Worm (Caenorhabditis elegans) whole organism, young adult: ENCODE data around the gene R02F2.4.
A peak's percentile ranks its signal among the peaks of the same experiment; 100 is the strongest.

Experiments
- B0261.1 ChIP-seq: sonication (generic microtip); optimal IDR thresholded peaks from 2 replicates; lab custom pipeline; 2016; ENCODE audit warnings: mild to moderate bottlenecking, missing genetic modification characterization, moderate library complexity, missing compliant biosample characterization
- B0336.3 ChIP-seq: fragments of 200-800 bp; sonication (Bioruptor generic); IDR thresholded peaks from 2 replicates; pipeline ENCODE4 v1.3.6; 2022; ENCODE audit warnings: missing genetic modification characterization, missing compliant biosample characterization
- C06A6.2 ChIP-seq: fragments of 200-800 bp; sonication (Bioruptor generic); conservative IDR thresholded peaks from 2 replicates; pipeline ENCODE4 v1.3.6; 2022; ENCODE audit warnings: missing genetic modification characterization, missing compliant biosample characterization
- C17E4.6 ChIP-seq: fragments of 200-800 bp; sonication (Bioruptor generic); IDR thresholded peaks from 2 replicates; pipeline ENCODE4 v1.3.6; 2022; ENCODE audit warnings: missing genetic modification reagents, missing genetic modification characterization, missing compliant biosample characterization
- F23B12.7 ChIP-seq: sonication (generic microtip); optimal IDR thresholded peaks from 2 replicates; lab custom pipeline; 2017; ENCODE audit warnings: missing genetic modification characterization, mild to moderate bottlenecking, missing compliant biosample characterization, antibody characterized with exemption, moderate library complexity; ENCODE audit not compliant: insufficient read depth
- F33H1.4 ChIP-seq: fragments of 200-800 bp; sonication (Bioruptor generic); IDR thresholded peaks from 2 replicates; pipeline ENCODE4 v1.3.6; 2022; ENCODE audit warnings: missing genetic modification reagents, missing genetic modification characterization, missing compliant biosample characterization
- F52B5.7 ChIP-seq: sonication (generic microtip); optimal IDR thresholded peaks from 2 replicates; lab custom pipeline; 2016; ENCODE audit warnings: mild to moderate bottlenecking, missing genetic modification characterization, missing compliant biosample characterization
- F55B11.4 ChIP-seq: sonication (generic microtip); optimal IDR thresholded peaks from 2 replicates; lab custom pipeline; 2016; ENCODE audit warnings: missing compliant biosample characterization, missing genetic modification characterization, borderline replicate concordance; ENCODE audit not compliant: insufficient read depth
- F57A8.1 ChIP-seq: fragments of 200-800 bp; sonication (Bioruptor generic); optimal IDR thresholded peaks from 2 replicates; lab custom pipeline; 2018; ENCODE audit warnings: mild to moderate bottlenecking, missing genetic modification characterization, moderate library complexity, missing compliant biosample characterization
- ZK185.1 ChIP-seq: sonication (generic microtip); optimal IDR thresholded peaks from 2 replicates; lab custom pipeline; 2016; ENCODE audit warnings: mild to moderate bottlenecking, missing genetic modification characterization, missing compliant biosample characterization; ENCODE audit not compliant: poor library complexity, severe bottlenecking
- aptf-2 ChIP-seq: fragments of 200-800 bp; sonication (Bioruptor generic); conservative IDR thresholded peaks from 2 replicates; pipeline ENCODE4 v1.3.6; 2022; ENCODE audit warnings: missing genetic modification reagents, missing genetic modification characterization, missing compliant biosample characterization
- atf-7 ChIP-seq: sonication (generic microtip); optimal IDR thresholded peaks from 2 replicates; lab custom pipeline; 2017; ENCODE audit warnings: mild to moderate bottlenecking, missing genetic modification characterization, missing compliant biosample characterization
- ceh-27 ChIP-seq: fragments of 200-800 bp; sonication (Bioruptor generic); optimal IDR thresholded peaks from 2 replicates; lab custom pipeline; 2018; ENCODE audit warnings: mild to moderate bottlenecking, missing genetic modification characterization, moderate library complexity, missing compliant biosample characterization
- ceh-58 ChIP-seq: fragments of 200-800 bp; sonication (Bioruptor generic); IDR thresholded peaks from 2 replicates; pipeline ENCODE4 v1.3.6; 2022; ENCODE audit warnings: missing genetic modification characterization, missing compliant biosample characterization
- ceh-79 ChIP-seq: sonication (generic microtip); optimal IDR thresholded peaks from 2 replicates; lab custom pipeline; 2017; ENCODE audit warnings: mild to moderate bottlenecking, missing genetic modification characterization, missing compliant biosample characterization
- ceh-91 ChIP-seq: fragments of 200-800 bp; sonication (Bioruptor generic); IDR thresholded peaks from 2 replicates; pipeline ENCODE4 v1.3.6; 2022; ENCODE audit warnings: missing genetic modification reagents, missing genetic modification characterization, missing compliant biosample characterization
- chd-7 ChIP-seq: sonication (generic microtip); optimal IDR thresholded peaks from 2 replicates; lab custom pipeline; 2016; ENCODE audit warnings: mild to moderate bottlenecking, missing genetic modification characterization, moderate library complexity, missing compliant biosample characterization
- dox-1 ChIP-seq: fragments of 200-800 bp; sonication (Bioruptor generic); IDR thresholded peaks from 2 replicates; pipeline ENCODE4 v1.3.6; 2022; ENCODE audit warnings: missing genetic modification reagents, missing genetic modification characterization, missing compliant biosample characterization
- egl-44 ChIP-seq: fragments of 200-800 bp; sonication (Bioruptor generic); IDR thresholded peaks from 2 replicates; pipeline ENCODE4 v1.3.6; 2022; ENCODE audit warnings: missing genetic modification reagents, missing genetic modification characterization, missing compliant biosample characterization
- egrh-3 ChIP-seq: fragments of 200-800 bp; sonication (Bioruptor generic); IDR thresholded peaks from 2 replicates; pipeline ENCODE4 v1.3.6; 2022; ENCODE audit warnings: missing genetic modification reagents, missing genetic modification characterization, missing compliant biosample characterization
- ekl-4 ChIP-seq: fragments of 200-800 bp; sonication (Bioruptor generic); IDR thresholded peaks from 2 replicates; pipeline ENCODE4 v1.3.6; 2022; ENCODE audit warnings: missing genetic modification reagents, missing genetic modification characterization, missing compliant biosample characterization
- ets-4 ChIP-seq: fragments of 200-800 bp; sonication (Bioruptor generic); optimal IDR thresholded peaks from 2 replicates; lab custom pipeline; 2018; ENCODE audit warnings: mild to moderate bottlenecking, missing genetic modification characterization, missing compliant biosample characterization
- him-1 ChIP-seq: sonication (generic microtip); optimal IDR thresholded peaks from 2 replicates; lab custom pipeline; 2016; ENCODE audit warnings: missing genotype, missing genetic modification reagents, missing genetic modification characterization, missing compliant biosample characterization
- hlh-12 ChIP-seq: sonication (generic microtip); optimal IDR thresholded peaks from 2 replicates; lab custom pipeline; 2016; ENCODE audit warnings: missing genetic modification characterization, missing compliant biosample characterization
- hsf-1 ChIP-seq: fragments of 200-800 bp; sonication (Bioruptor generic); IDR thresholded peaks from 2 replicates; pipeline ENCODE4 v1.3.6; 2022; ENCODE audit warnings: missing genetic modification reagents, missing genetic modification characterization, missing compliant biosample characterization
- lin-26 ChIP-seq: fragments of 200-800 bp; sonication (Bioruptor generic); IDR thresholded peaks from 2 replicates; pipeline ENCODE4 v1.3.6; 2022; ENCODE audit warnings: missing genetic modification reagents, missing genetic modification characterization, missing compliant biosample characterization
- lin-40 ChIP-seq: sonication (generic microtip); optimal IDR thresholded peaks from 2 replicates; lab custom pipeline; 2016; ENCODE audit warnings: missing genetic modification characterization, mild to moderate bottlenecking, missing compliant biosample characterization, missing genotype, missing genetic modification reagents
- lin-54 ChIP-seq: fragments of 200-800 bp; sonication (Bioruptor generic); optimal IDR thresholded peaks from 2 replicates; lab custom pipeline; 2018; ENCODE audit warnings: mild to moderate bottlenecking, missing genetic modification characterization, missing compliant biosample characterization
- lsl-1 ChIP-seq: fragments of 200-800 bp; sonication (Bioruptor generic); optimal IDR thresholded peaks from 2 replicates; lab custom pipeline; 2018; ENCODE audit warnings: mild to moderate bottlenecking, missing genetic modification characterization, moderate library complexity, missing compliant biosample characterization
- madf-3 ChIP-seq: fragments of 200-800 bp; sonication (Bioruptor generic); IDR thresholded peaks from 2 replicates; pipeline ENCODE4 v1.3.6; 2022; ENCODE audit warnings: missing genetic modification reagents, missing genetic modification characterization, missing compliant biosample characterization
- madf-6 ChIP-seq: fragments of 200-800 bp; sonication (Bioruptor generic); IDR thresholded peaks from 2 replicates; pipeline ENCODE4 v1.3.6; 2022; ENCODE audit warnings: missing genetic modification reagents, missing genetic modification characterization, missing compliant biosample characterization
- mxl-1 ChIP-seq: sonication (generic microtip); optimal IDR thresholded peaks from 2 replicates; lab custom pipeline; 2016; ENCODE audit warnings: missing genetic modification characterization, missing compliant biosample characterization
- nfya-1 ChIP-seq: sonication (generic microtip); optimal IDR thresholded peaks from 2 replicates; lab custom pipeline; 2017; ENCODE audit warnings: antibody characterized with exemption, missing compliant biosample characterization, missing genetic modification characterization, borderline replicate concordance; ENCODE audit not compliant: insufficient read depth
- nhr-120 ChIP-seq: fragments of 200-800 bp; sonication (Bioruptor generic); IDR thresholded peaks from 2 replicates; pipeline ENCODE4 v1.3.6; 2022; ENCODE audit warnings: missing genetic modification characterization, missing compliant biosample characterization
- nhr-80 ChIP-seq: sonication (generic microtip); optimal IDR thresholded peaks from 2 replicates; lab custom pipeline; 2016; ENCODE audit warnings: missing genetic modification characterization, missing compliant biosample characterization
- rec-8 ChIP-seq, 2 experiments: sonication (generic microtip); optimal IDR thresholded peaks; 2 replicates each; lab custom pipeline; 2016; ENCODE audit warnings: mild to moderate bottlenecking in 2 of 2, missing genetic modification characterization in 2 of 2, missing genetic modification reagents in 2 of 2, missing genotype in 2 of 2, missing biosample characterization in 1 of 2, missing compliant biosample characterization in 1 of 2, moderate library complexity in 1 of 2
- repo-1 ChIP-seq: sonication (generic microtip); optimal IDR thresholded peaks from 2 replicates; lab custom pipeline; 2017; ENCODE audit warnings: mild to moderate bottlenecking, missing genetic modification characterization, missing compliant biosample characterization
- rpc-1 ChIP-seq, 2 experiments: fragments of 150-350 bp in 1 of 2; sonication (generic microtip) in 1 of 2; optimal IDR thresholded peaks; 2 replicates each; lab custom pipeline; 2014 to 2018; ENCODE audit warnings: missing biosample characterization in 1 of 2, missing genetic modification characterization in 1 of 2, missing genetic modification reagents in 1 of 2, missing genotype in 1 of 2
- sdz-38 ChIP-seq: sonication (generic microtip); optimal IDR thresholded peaks from 2 replicates; lab custom pipeline; 2016; ENCODE audit warnings: missing genotype, missing genetic modification characterization, missing compliant biosample characterization
- snpc-1.1 ChIP-seq: sonication (generic microtip); optimal IDR thresholded peaks from 2 replicates; lab custom pipeline; 2017; ENCODE audit warnings: missing genetic modification characterization, mild to moderate bottlenecking, missing compliant biosample characterization, antibody characterized with exemption, moderate library complexity, missing genotype, missing genetic modification reagents; ENCODE audit not compliant: insufficient read depth
- snpc-3.4 ChIP-seq: sonication (generic microtip); optimal IDR thresholded peaks from 2 replicates; lab custom pipeline; 2017; ENCODE audit warnings: missing genetic modification characterization, mild to moderate bottlenecking, missing compliant biosample characterization, antibody characterized with exemption, moderate library complexity, missing genotype, missing genetic modification reagents
- snpc-4 ChIP-seq, 5 experiments: fragments of 150-350 bp in 1 of 5; sonication (generic microtip) in 4 of 5; optimal IDR thresholded peaks; 2 replicates each; lab custom pipeline; 2014 to 2018; ENCODE audit warnings: missing genetic modification characterization in 5 of 5, missing biosample characterization in 3 of 5, antibody characterized with exemption in 2 of 5, mild to moderate bottlenecking in 2 of 5, missing compliant biosample characterization in 2 of 5, missing genotype in 2 of 5, moderate library complexity in 2 of 5, missing genetic modification reagents in 1 of 5
- somi-1 ChIP-seq: fragments of 200-800 bp; sonication (Bioruptor generic); optimal IDR thresholded peaks from 2 replicates; lab custom pipeline; 2018; ENCODE audit warnings: mild to moderate bottlenecking, missing genetic modification characterization, missing compliant biosample characterization
- tbp1 ChIP-seq: fragments of 200-800 bp; sonication (Bioruptor generic); optimal IDR thresholded peaks from 2 replicates; lab custom pipeline; 2018; ENCODE audit warnings: mild to moderate bottlenecking, missing genetic modification characterization, missing compliant biosample characterization
- unc-62 ChIP-seq: fragments of 150-350 bp; optimal IDR thresholded peaks from 2 replicates; lab custom pipeline; 2014; ENCODE audit warnings: missing biosample characterization, missing genetic modification reagents, missing genetic modification characterization
- xnd-1 ChIP-seq: sonication (generic microtip); optimal IDR thresholded peaks from 2 replicates; lab custom pipeline; 2016; ENCODE audit warnings: missing genotype, missing genetic modification reagents, missing genetic modification characterization, missing compliant biosample characterization
- zim-3 ChIP-seq: sonication (generic microtip); optimal IDR thresholded peaks from 2 replicates; lab custom pipeline; 2017; ENCODE audit warnings: mild to moderate bottlenecking, missing genetic modification characterization, moderate library complexity, missing compliant biosample characterization

R02F2.4 gene

DNA sequence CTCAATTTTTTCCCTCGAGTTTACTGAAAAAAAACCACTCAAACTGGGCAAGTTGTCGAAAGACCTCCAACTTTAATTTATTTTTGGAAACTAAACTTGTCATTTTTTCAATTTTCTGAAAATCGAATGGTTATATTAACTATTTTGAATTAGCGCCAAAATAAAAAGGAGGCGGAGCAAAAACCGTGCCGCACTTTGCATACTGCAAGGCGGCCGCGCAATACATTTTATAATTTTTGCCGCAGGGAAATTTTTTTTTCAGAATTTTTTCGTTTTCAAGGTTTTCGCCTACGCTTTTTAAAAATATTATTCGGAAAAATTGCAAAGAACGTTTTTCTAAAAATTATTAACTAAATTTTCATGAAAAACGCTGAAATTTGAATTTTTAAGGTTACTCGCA lies 19.6 kb downstream of the R02F2.4 start (continued):
- TF ChIP-seq B0261.1 (tag; lab: Kevin White, UChicago) (no peak), ceh-91 (GFP tag; lab: Robert Waterston, UW) (peak; percentile 48; the same call in 1 of the 2 replicates), ceh-27 (GFP tag; lab: Kevin White, UChicago) (no peak), dox-1 (GFP tag; lab: Robert Waterston, UW) (no peak), sdz-38 (tag; lab: Kevin White, UChicago) (no peak), hsf-1 (GFP tag; lab: Robert Waterston, UW) (no peak), snpc-3.4 (tag; lab: Kevin White, UChicago) (peak; percentile 5), xnd-1 (peak; percentile 6), C17E4.6 (no peak), F23B12.7 (tag; lab: Kevin White, UChicago) (no peak), ZK185.1 (no peak), F52B5.7 (tag; lab: Kevin White, UChicago) (no peak), rec-8 (tag; optimal IDR thresholded peaks at IDR 0.05; lab: Kevin White, UChicago) (no peak), snpc-4 (GFP tag; optimal IDR thresholded peaks at IDR 0.05; lab: Kevin White, UChicago) (no peak), snpc-4 (tag; optimal IDR thresholded peaks at IDR 0.05; lab: Kevin White, UChicago) (no peak), unc-62 (no peak), madf-3 (GFP tag; lab: Robert Waterston, UW) (no peak), madf-6 (GFP tag; lab: Robert Waterston, UW) (peak; percentile 69; the same call in 1 of the 2 replicates), ceh-79 (tag; lab: Kevin White, UChicago) (no peak), F33H1.4 (peak; percentile 55; the same call in 1 of the 2 replicates), him-1 (peak; percentile 56), mxl-1 (no peak), nfya-1 (tag; lab: Kevin White, UChicago) (no peak), B0336.3 (GFP tag; lab: Robert Waterston, UW) (no peak), atf-7 (tag; lab: Kevin White, UChicago) (no peak), lin-26 (no peak), hlh-12 (tag; lab: Kevin White, UChicago) (no peak), zim-3 (no peak), chd-7 (tag; lab: Kevin White, UChicago) (no peak), ekl-4 (GFP tag; lab: Robert Waterston, UW) (no peak), F55B11.4 (tag; lab: Kevin White, UChicago) (no peak), lsl-1 (GFP tag; lab: Kevin White, UChicago) (peak; percentile 41), lin-54 (GFP tag; lab: Kevin White, UChicago) (peak; percentile 82), ceh-58 (GFP tag; lab: Robert Waterston, UW) (no peak), aptf-2 (GFP tag; lab: Robert Waterston, UW) (no peak), somi-1 (GFP tag; lab: Kevin White, UChicago) (no peak), egrh-3 (GFP tag; lab: Robert Waterston, UW) (no peak)

DNA sequence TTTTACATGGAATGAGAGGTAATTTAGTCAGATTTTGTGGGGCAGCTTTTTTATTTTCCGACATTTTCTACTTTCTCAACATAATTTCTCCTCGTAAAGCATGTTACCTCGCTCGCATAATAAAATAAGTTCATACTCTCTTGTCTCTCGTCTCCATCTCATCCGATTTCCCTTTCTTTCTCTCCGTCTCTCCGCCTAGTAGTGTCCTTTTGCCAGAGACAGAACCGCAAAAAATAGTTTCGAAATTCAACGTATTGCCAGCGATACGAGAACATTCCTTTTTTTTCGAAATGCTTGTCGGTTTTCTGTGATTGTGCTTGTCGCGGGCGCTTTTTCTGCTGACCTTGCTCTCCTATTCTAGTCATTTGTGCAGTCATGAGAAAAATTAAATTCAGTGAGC lies 20.1 kb downstream of the R02F2.4 start:
- TF ChIP-seq ets-4 (GFP tag; lab: Kevin White, UChicago) (peak; percentile 25), nhr-120 (GFP tag; lab: Robert Waterston, UW) (no peak), egl-44 (GFP tag; lab: Robert Waterston, UW) (0 out of 2 replicates have a peak, but pooled peaks have one; percentile 16), lin-40 (tag; lab: Kevin White, UChicago) (peak; percentile 23), hsf-1 (GFP tag; lab: Robert Waterston, UW) (no peak), snpc-1.1 (tag; lab: Kevin White, UChicago) (no peak), C06A6.2 (GFP tag; lab: Robert Waterston, UW) (0 out of 2 replicates have a peak, but pooled peaks have one; percentile 12), tbp1 (peak; percentile 12), rpc-1 (optimal IDR thresholded peaks at IDR 0.05; lab: Kevin White, UChicago) (no peak), rpc-1 (tag; optimal IDR thresholded peaks at IDR 0.05; lab: Kevin White, UChicago) (no peak), unc-62 (peak; percentile 15), F23B12.7 (tag; lab: Kevin White, UChicago) (peak; percentile 8), snpc-4 (GFP tag; optimal IDR thresholded peaks at IDR 0.05; lab: Kevin White, UChicago) (no peak), snpc-4 (tag; optimal IDR thresholded peaks at IDR 0.05; lab: Kevin White, UChicago) (peak in 1 of 4 experiments; percentile 18), nhr-80 (tag; lab: Kevin White, UChicago) (peak; percentile 32), F57A8.1 (GFP tag; lab: Kevin White, UChicago) (no peak), repo-1 (tag; lab: Kevin White, UChicago) (no peak)
